Fruit fly (Drosophila melanogaster) whole organism, prepupa: ENCODE data around the gene Orct2.

Experiments used
- CG16779 ChIP-seq: fragments of 200-800 bp; sonication (Bioruptor generic); optimal IDR thresholded peaks from 3 replicates; lab custom pipeline; 2017; ENCODE audit warnings: missing biosample characterization, mild to moderate bottlenecking, missing genetic modification characterization
- CG32006 ChIP-seq: fragments of 200-800 bp; sonication (Bioruptor generic); optimal IDR thresholded peaks from 3 replicates; lab custom pipeline; 2017; ENCODE audit warnings: missing biosample characterization, mild to moderate bottlenecking, missing genetic modification characterization
- CG6854 ChIP-seq: fragments of 200-800 bp; sonication (Bioruptor generic); optimal IDR thresholded peaks from 2 replicates; lab custom pipeline; 2017; ENCODE audit warnings: missing biosample characterization, mild to moderate bottlenecking, missing genetic modification characterization
- Ets96B ChIP-seq: fragments of 200-800 bp; optimal IDR thresholded peaks from 2 replicates; lab custom pipeline; 2019; ENCODE audit warnings: missing biosample characterization, mild to moderate bottlenecking, missing genetic modification characterization, moderate library complexity
- Gug ChIP-seq: fragments of 200-800 bp; sonication (Bioruptor generic); IDR thresholded peaks from 2 replicates; pipeline ENCODE4 v1.3.6; 2022; ENCODE audit warnings: missing biosample characterization, missing genetic modification characterization
- fkh ChIP-seq: fragments of 200-800 bp; sonication (Bioruptor generic); optimal IDR thresholded peaks from 3 replicates; lab custom pipeline; 2017; ENCODE audit warnings: missing biosample characterization, mild to moderate bottlenecking, missing genetic modification characterization, moderate library complexity
- net ChIP-seq: fragments of 200-800 bp; sonication (Bioruptor generic); optimal IDR thresholded peaks from 3 replicates; lab custom pipeline; 2016; ENCODE audit warnings: missing biosample characterization, missing genetic modification characterization
- spab ChIP-seq: fragments of 200-800 bp; sonication (Bioruptor generic); optimal IDR thresholded peaks from 2 replicates; lab custom pipeline; 2017; ENCODE audit warnings: missing biosample characterization, mild to moderate bottlenecking, missing genetic modification characterization, missing genetic modification reagents

dm6 chr3R:24264414-24265363, 8.1 kb upstream of the Orct2 start:
- TF ChIP-seq fkh (GFP tag; lab: Kevin White, UChicago) (peak; percentile 59), CG6854 (no peak), CG32006 (GFP tag; lab: Kevin White, UChicago) (no peak), CG16779 (tag; lab: Kevin White, UChicago) (no peak), spab (GFP tag; lab: Kevin White, UChicago) (no peak), Gug (GFP tag; lab: Robert Waterston, UW) (no peak), net (GFP tag; lab: Kevin White, UChicago) (no peak), Ets96B (tag; lab: Kevin White, UChicago) (no peak)
